Fruit fly (Drosophila melanogaster) whole organism, embryonic: Measurements from ENCODE around the gene CG17982.
A peak's percentile ranks its signal among the peaks of the same experiment; 100 is the strongest.

ENCODE experiments used
- Ada2b ChIP-seq: fragments of 200-800 bp; sonication (Bioruptor generic); IDR thresholded peaks from 2 replicates; pipeline ENCODE4 v1.3.6; 2022; ENCODE audit warnings: missing biosample characterization, missing genetic modification characterization
- CG10654 ChIP-seq: fragments of 200-800 bp; sonication (Bioruptor generic); optimal IDR thresholded peaks from 2 replicates; lab custom pipeline; 2016; ENCODE audit warnings: missing biosample characterization, missing genetic modification characterization
- CG10959 ChIP-seq: fragments of 200-800 bp; sonication (Bioruptor generic); IDR thresholded peaks from 2 replicates; pipeline ENCODE4 v1.3.6; 2022; ENCODE audit warnings: missing biosample characterization, missing genetic modification characterization
- CG12155 ChIP-seq: fragments of 200-800 bp; sonication (Bioruptor generic); optimal IDR thresholded peaks from 3 replicates; lab custom pipeline; 2016; ENCODE audit warnings: missing biosample characterization, missing genetic modification characterization
- CG12219 ChIP-seq: fragments of 200-800 bp; sonication (Bioruptor generic); optimal IDR thresholded peaks from 3 replicates; lab custom pipeline; 2018; ENCODE audit warnings: missing biosample characterization, mild to moderate bottlenecking, missing genetic modification characterization
- CG12391 ChIP-seq: fragments of 200-800 bp; sonication (Bioruptor generic); optimal IDR thresholded peaks from 3 replicates; lab custom pipeline; 2018; ENCODE audit warnings: missing biosample characterization, mild to moderate bottlenecking, missing genetic modification characterization, moderate library complexity
- CG1603 ChIP-seq: fragments of 200-800 bp; sonication (Bioruptor generic); optimal IDR thresholded peaks from 2 replicates; lab custom pipeline; 2019; ENCODE audit warnings: missing biosample characterization, mild to moderate bottlenecking, missing genetic modification characterization, moderate library complexity
- CG17328 ChIP-seq: fragments of 200-800 bp; sonication (Bioruptor generic); IDR thresholded peaks from 2 replicates; pipeline ENCODE4 v1.3.6; 2022; ENCODE audit warnings: missing biosample characterization, missing genetic modification characterization
- CG17359 ChIP-seq: fragments of 200-800 bp; sonication (Bioruptor generic); optimal IDR thresholded peaks from 3 replicates; lab custom pipeline; 2018; ENCODE audit warnings: missing biosample characterization, mild to moderate bottlenecking, missing genetic modification characterization, moderate library complexity
- CG17612 ChIP-seq: fragments of 200-800 bp; sonication (Bioruptor generic); IDR thresholded peaks from 2 replicates; pipeline ENCODE4 v1.3.6; 2022; ENCODE audit warnings: missing biosample characterization, missing genetic modification characterization
- CG1792 ChIP-seq: fragments of 200-800 bp; sonication (Bioruptor generic); optimal IDR thresholded peaks from 2 replicates; lab custom pipeline; 2016; ENCODE audit warnings: missing biosample characterization, missing genetic modification characterization
- CG1832 ChIP-seq: fragments of 200-800 bp; sonication (Bioruptor generic); optimal IDR thresholded peaks from 2 replicates; lab custom pipeline; 2017; ENCODE audit warnings: missing biosample characterization, mild to moderate bottlenecking, missing genetic modification characterization, inconsistent platforms
- CG31388 ChIP-seq: fragments of 200-800 bp; sonication (Bioruptor generic); optimal IDR thresholded peaks from 2 replicates; lab custom pipeline; 2016; ENCODE audit warnings: missing biosample characterization, missing genetic modification characterization
- CG3847 ChIP-seq: fragments of 200-800 bp; sonication (Bioruptor generic); IDR thresholded peaks from 2 replicates; pipeline ENCODE4 v1.3.6; 2022; ENCODE audit warnings: missing biosample characterization, missing genetic modification characterization
- CG4328 ChIP-seq: fragments of 200-800 bp; sonication (Bioruptor generic); optimal IDR thresholded peaks from 3 replicates; lab custom pipeline; 2017; ENCODE audit warnings: missing biosample characterization, missing genetic modification reagents, missing genetic modification characterization
- CG5953 ChIP-seq: fragments of 200-800 bp; sonication (Bioruptor generic); IDR thresholded peaks from 2 replicates; pipeline ENCODE4 v1.3.6; 2022; ENCODE audit warnings: missing biosample characterization, missing genetic modification characterization
- CG6654 ChIP-seq: fragments of 200-800 bp; sonication (Bioruptor generic); optimal IDR thresholded peaks from 2 replicates; lab custom pipeline; 2017; ENCODE audit warnings: missing biosample characterization, mild to moderate bottlenecking, missing genetic modification characterization
- CG6683 ChIP-seq: fragments of 200-800 bp; sonication (Bioruptor generic); optimal IDR thresholded peaks from 2 replicates; lab custom pipeline; 2017; ENCODE audit warnings: missing biosample characterization, mild to moderate bottlenecking, missing genetic modification characterization, missing genetic modification reagents
- CG7839 ChIP-seq: fragments of 200-800 bp; sonication (Bioruptor generic); optimal IDR thresholded peaks from 3 replicates; lab custom pipeline; 2018; ENCODE audit warnings: missing biosample characterization, mild to moderate bottlenecking, missing genetic modification characterization, moderate library complexity
- CG8089 ChIP-seq: fragments of 200-800 bp; sonication (Bioruptor generic); optimal IDR thresholded peaks from 3 replicates; lab custom pipeline; 2016; ENCODE audit warnings: missing biosample characterization, missing genetic modification characterization
- CG8281 ChIP-seq: fragments of 200-800 bp; sonication (Bioruptor generic); optimal IDR thresholded peaks from 2 replicates; lab custom pipeline; 2018; ENCODE audit warnings: missing biosample characterization, mild to moderate bottlenecking, missing genetic modification characterization, moderate library complexity
- D19B ChIP-seq: fragments of 200-800 bp; sonication (Bioruptor generic); optimal IDR thresholded peaks from 2 replicates; lab custom pipeline; 2017; ENCODE audit warnings: missing biosample characterization, mild to moderate bottlenecking, missing genetic modification characterization
- Dad ChIP-seq: fragments of 200-800 bp; sonication (Bioruptor generic); optimal IDR thresholded peaks from 3 replicates; lab custom pipeline; 2016; ENCODE audit warnings: missing biosample characterization, missing genetic modification characterization
- Deaf1 ChIP-seq: fragments of 200-800 bp; optimal IDR thresholded peaks from 3 replicates; lab custom pipeline; 2019; ENCODE audit warnings: missing biosample characterization, mild to moderate bottlenecking, missing genetic modification characterization, moderate library complexity
- Fer2 ChIP-seq: fragments of 200-800 bp; sonication (Bioruptor generic); optimal IDR thresholded peaks from 2 replicates; lab custom pipeline; 2018; ENCODE audit warnings: missing biosample characterization, mild to moderate bottlenecking, missing genetic modification characterization, moderate library complexity
- Jarid2 ChIP-seq: fragments of 200-800 bp; sonication (Bioruptor generic); optimal IDR thresholded peaks from 3 replicates; lab custom pipeline; 2017; ENCODE audit warnings: mild to moderate bottlenecking, missing biosample characterization, missing genetic modification reagents, missing genetic modification characterization
- MESR4 ChIP-seq: fragments of 200-800 bp; sonication (Bioruptor generic); optimal IDR thresholded peaks from 2 replicates; lab custom pipeline; 2018; ENCODE audit warnings: missing biosample characterization, mild to moderate bottlenecking, missing genetic modification characterization, moderate library complexity
- NC2α ChIP-seq: fragments of 200-800 bp; sonication (Bioruptor generic); optimal IDR thresholded peaks from 2 replicates; lab custom pipeline; 2016; ENCODE audit warnings: missing biosample characterization, missing genetic modification characterization
- Oli ChIP-seq: fragments of 200-800 bp; sonication (Bioruptor generic); optimal IDR thresholded peaks from 2 replicates; lab custom pipeline; 2018; ENCODE audit warnings: missing biosample characterization, mild to moderate bottlenecking, missing genetic modification characterization, moderate library complexity
- Six4 ChIP-seq: fragments of 200-800 bp; sonication (Bioruptor generic); optimal IDR thresholded peaks from 2 replicates; lab custom pipeline; 2016; ENCODE audit warnings: missing biosample characterization, missing genetic modification characterization
- Xbp1 ChIP-seq: fragments of 200-800 bp; sonication (Bioruptor generic); optimal IDR thresholded peaks from 3 replicates; lab custom pipeline; 2016; ENCODE audit warnings: missing biosample characterization, mild to moderate bottlenecking, missing genetic modification characterization
- bsh ChIP-seq, 2 experiments: fragments of 200-800 bp; sonication (Bioruptor generic); optimal IDR thresholded peaks; 2 replicates each; lab custom pipeline; 2017 to 2018; ENCODE audit warnings: mild to moderate bottlenecking in 2 of 2, missing biosample characterization in 2 of 2, missing genetic modification characterization in 2 of 2, moderate library complexity in 1 of 2
- cad ChIP-seq: fragments of >200 bp; optimal IDR thresholded peaks from 2 replicates; lab custom pipeline; 2017; ENCODE audit warnings: missing biosample characterization, missing genetic modification characterization
- chif ChIP-seq, 2 experiments: fragments of 200-800 bp; sonication (Bioruptor generic); optimal IDR thresholded peaks; 3 replicates each; lab custom pipeline; 2016; ENCODE audit warnings: missing biosample characterization in 2 of 2, missing genetic modification characterization in 2 of 2
- crc ChIP-seq: fragments of 200-800 bp; sonication (Bioruptor generic); optimal IDR thresholded peaks from 2 replicates; lab custom pipeline; 2016; ENCODE audit warnings: missing biosample characterization, missing genetic modification characterization
- crol ChIP-seq: fragments of 200-800 bp; sonication (Bioruptor generic); IDR thresholded peaks from 2 replicates; pipeline ENCODE4 v1.3.6; 2022; ENCODE audit warnings: missing biosample characterization, missing genetic modification characterization
- cwo ChIP-seq: fragments of 200-800 bp; sonication (Bioruptor generic); optimal IDR thresholded peaks from 3 replicates; lab custom pipeline; 2017; ENCODE audit warnings: missing biosample characterization, missing genetic modification characterization, mild to moderate bottlenecking, moderate library complexity, missing genetic modification reagents
- danr ChIP-seq: fragments of 200-800 bp; sonication (Bioruptor generic); IDR thresholded peaks from 2 replicates; pipeline ENCODE4 v1.3.6; 2022; ENCODE audit warnings: missing biosample characterization, missing genetic modification characterization
- ems ChIP-seq: fragments of 200-800 bp; sonication (Bioruptor generic); optimal IDR thresholded peaks from 3 replicates; lab custom pipeline; 2016; ENCODE audit warnings: missing biosample characterization, missing genetic modification characterization
- hb ChIP-seq: fragments of 200-800 bp; sonication (Bioruptor generic); IDR thresholded peaks from 3 replicates; pipeline ENCODE4 v1.3.6; 2022; ENCODE audit warnings: missing biosample characterization, missing genetic modification characterization; ENCODE audit not compliant: partially characterized antibody
- knrl ChIP-seq: fragments of 200-800 bp; sonication (Bioruptor generic); IDR thresholded peaks from 3 replicates; pipeline ENCODE4 v1.3.6; 2022; ENCODE audit warnings: missing biosample characterization, missing genetic modification characterization; ENCODE audit not compliant: partially characterized antibody
- luna ChIP-seq: fragments of 200-800 bp; sonication (Bioruptor generic); optimal IDR thresholded peaks from 2 replicates; lab custom pipeline; 2016; ENCODE audit warnings: missing biosample characterization, missing genetic modification characterization
- psq ChIP-seq: fragments of 200-800 bp; sonication (Bioruptor generic); optimal IDR thresholded peaks from 2 replicates; lab custom pipeline; 2017; ENCODE audit warnings: missing biosample characterization, missing genetic modification characterization
- pum ChIP-seq: fragments of 200-800 bp; sonication (Bioruptor generic); optimal IDR thresholded peaks from 2 replicates; lab custom pipeline; 2016; ENCODE audit warnings: missing biosample characterization, missing genetic modification characterization
- repo ChIP-seq: fragments of 200-800 bp; sonication (Bioruptor generic); optimal IDR thresholded peaks from 2 replicates; lab custom pipeline; 2016; ENCODE audit warnings: missing biosample characterization, missing genetic modification characterization
- sd ChIP-seq: fragments of 200-800 bp; sonication (Bioruptor generic); optimal IDR thresholded peaks from 3 replicates; lab custom pipeline; 2018; ENCODE audit warnings: missing biosample characterization, mild to moderate bottlenecking, missing genetic modification characterization, moderate library complexity
- seq ChIP-seq: fragments of 200-800 bp; sonication (Bioruptor generic); IDR thresholded peaks from 2 replicates; pipeline ENCODE4 v1.3.6; 2022; ENCODE audit warnings: missing biosample characterization, missing genetic modification characterization
- trh ChIP-seq: fragments of 200-800 bp; sonication (Bioruptor generic); optimal IDR thresholded peaks from 2 replicates; lab custom pipeline; 2016; ENCODE audit warnings: missing biosample characterization, missing genetic modification characterization
- vnd ChIP-seq: fragments of 200-800 bp; sonication (Bioruptor generic); IDR thresholded peaks from 3 replicates; pipeline ENCODE4 v1.3.6; 2022; ENCODE audit warnings: missing biosample characterization, missing genetic modification characterization; ENCODE audit not compliant: partially characterized antibody

The CG17982 gene

dm6 chrX:8100026-8100825 lies 43.4 kb downstream of the CG17982 start (continued):
- TF ChIP-seq knrl: no peak
- peak; percentile 39 for TF ChIP-seq sd (tag; lab: Kevin White, UChicago)
- TF ChIP-seq crol (GFP tag; lab: Robert Waterston, UW): no peak
- no peak for TF ChIP-seq hb
- TF ChIP-seq CG31388 (GFP tag; lab: Kevin White, UChicago): peak; percentile 59
- TF ChIP-seq CG3847 (GFP tag; lab: Robert Waterston, UW): peak; percentile 81
- peak; percentile 46 for TF ChIP-seq psq (GFP tag; lab: Kevin White, UChicago)
- peak; percentile 11 for TF ChIP-seq NC2α (GFP tag; lab: Kevin White, UChicago)
- TF ChIP-seq CG4328: peak; percentile 40
- no peak for TF ChIP-seq luna (GFP tag; lab: Kevin White, UChicago)
- TF ChIP-seq Oli (tag; lab: Kevin White, UChicago): peak; percentile 82
- TF ChIP-seq CG10959: peak; percentile 49; the same call in 1 of the 2 replicates
- peak; percentile 88 for TF ChIP-seq Ada2b (GFP tag; lab: Robert Waterston, UW)
- peak; percentile 45 for TF ChIP-seq D19B (GFP tag; lab: Kevin White, UChicago)
- TF ChIP-seq pum (GFP tag; lab: Kevin White, UChicago): peak; percentile 30
- TF ChIP-seq CG6654: peak; percentile 62
- peak; percentile 51 for TF ChIP-seq CG1603 (tag; lab: Kevin White, UChicago)
- peak; percentile 86 for TF ChIP-seq seq (GFP tag; lab: Robert Waterston, UW)
- peak; percentile 90 for TF ChIP-seq CG7839 (tag; lab: Kevin White, UChicago)
- peak; percentile 87 for TF ChIP-seq Xbp1 (GFP tag; lab: Kevin White, UChicago)
- TF ChIP-seq chif (GFP tag; optimal IDR thresholded peaks at IDR 0.05; lab: Kevin White, UChicago): peak in 1 of 2 experiments; percentile 54
- peak; percentile 65 for TF ChIP-seq CG10654
- TF ChIP-seq CG12219 (GFP tag; lab: Kevin White, UChicago): peak; percentile 69
- TF ChIP-seq Dad (GFP tag; lab: Kevin White, UChicago): peak; percentile 33
- peak; percentile 90 for TF ChIP-seq CG17359 (tag; lab: Kevin White, UChicago)
- peak; percentile 41 for TF ChIP-seq Jarid2 (GFP tag; lab: Kevin White, UChicago)
- peak; percentile 58 for TF ChIP-seq ems (GFP tag; lab: Kevin White, UChicago)
- no peak for TF ChIP-seq vnd (GFP tag; lab: Robert Waterston, UW)
- peak; percentile 88 for TF ChIP-seq CG17328 (GFP tag; lab: Robert Waterston, UW)
- TF ChIP-seq MESR4 (GFP tag; lab: Kevin White, UChicago): peak; percentile 22
- TF ChIP-seq cwo (GFP tag; lab: Kevin White, UChicago): peak; percentile 84
- peak; percentile 33 for TF ChIP-seq crc (GFP tag; lab: Kevin White, UChicago)
- TF ChIP-seq CG1832 (GFP tag; lab: Kevin White, UChicago): peak; percentile 33
- TF ChIP-seq Deaf1: peak; percentile 57
- peak; percentile 48 for TF ChIP-seq CG1792 (GFP tag; lab: Kevin White, UChicago)
- peak; percentile 74 for TF ChIP-seq CG6683
- TF ChIP-seq CG8089 (GFP tag; lab: Kevin White, UChicago): no peak
- peak; percentile 63; the same call in 1 of the 2 replicates for TF ChIP-seq danr (GFP tag; lab: Robert Waterston, UW)
- no peak for TF ChIP-seq repo (GFP tag; lab: Kevin White, UChicago)
- peak; percentile 74 for TF ChIP-seq CG5953 (GFP tag; lab: Robert Waterston, UW)
- peak; percentile 68 for TF ChIP-seq CG12155 (GFP tag; lab: Kevin White, UChicago)
- peak; percentile 62 to 90 for TF ChIP-seq bsh (GFP tag; optimal IDR thresholded peaks at IDR 0.05; lab: Kevin White, UChicago)
- no peak for TF ChIP-seq Fer2 (tag; lab: Kevin White, UChicago)
- TF ChIP-seq cad (GFP tag; lab: Kevin White, UChicago): no peak
- TF ChIP-seq trh (GFP tag; lab: Kevin White, UChicago): no peak
- TF ChIP-seq CG17612 (GFP tag; lab: Robert Waterston, UW): peak; percentile 68
- TF ChIP-seq Six4 (GFP tag; lab: Kevin White, UChicago): peak; percentile 70
- TF ChIP-seq CG12391 (tag; lab: Kevin White, UChicago): peak; percentile 86
- peak; percentile 21 for TF ChIP-seq CG8281 (tag; lab: Kevin White, UChicago)
